Worm (Caenorhabditis elegans) whole organism, midembryonic: ENCODE measurements around the gene F36G9.15.

Experiments used
- T22C8.4 ChIP-seq: fragments of 200-800 bp; sonication (Bioruptor generic); IDR thresholded peaks from 2 replicates; pipeline ENCODE4 v1.3.6; 2022; ENCODE audit warnings: missing genetic modification characterization, missing compliant biosample characterization
- cog-1 ChIP-seq: sonication (generic microtip); optimal IDR thresholded peaks from 2 replicates; lab custom pipeline; 2016; ENCODE audit warnings: missing genetic modification characterization, missing compliant biosample characterization
- flt-1 ChIP-seq: fragments of 200-800 bp; sonication (Bioruptor generic); IDR thresholded peaks from 2 replicates; pipeline ENCODE4 v1.3.6; 2022; ENCODE audit warnings: missing genetic modification characterization, missing compliant biosample characterization
- klf-2 ChIP-seq: fragments of 200-800 bp; sonication (Bioruptor generic); conservative IDR thresholded peaks from 2 replicates; pipeline ENCODE4 v1.3.6; 2022; ENCODE audit warnings: missing genetic modification reagents, missing genetic modification characterization, missing compliant biosample characterization
- med-1 ChIP-seq: sonication (generic microtip); optimal IDR thresholded peaks from 2 replicates; lab custom pipeline; 2017; ENCODE audit warnings: missing genetic modification characterization, mild to moderate bottlenecking, missing compliant biosample characterization, antibody characterized with exemption, missing genetic modification reagents; ENCODE audit not compliant: insufficient read depth
- ref-1 ChIP-seq: fragments of 200-800 bp; sonication (Bioruptor generic); conservative IDR thresholded peaks from 2 replicates; pipeline ENCODE4 v1.3.6; 2022; ENCODE audit warnings: missing genetic modification reagents, missing genetic modification characterization, missing compliant biosample characterization
- tab-1 ChIP-seq: fragments of 200-800 bp; sonication (Bioruptor generic); IDR thresholded peaks from 2 replicates; pipeline ENCODE4 v1.3.6; 2022; ENCODE audit warnings: missing genetic modification characterization, missing compliant biosample characterization
- ztf-23 ChIP-seq: fragments of 200-800 bp; sonication (Bioruptor generic); IDR thresholded peaks from 2 replicates; pipeline ENCODE4 v1.3.6; 2022; ENCODE audit warnings: missing genetic modification reagents, missing genetic modification characterization, missing compliant biosample characterization
- ztf-29 ChIP-seq: fragments of 200-800 bp; sonication (Bioruptor generic); IDR thresholded peaks from 2 replicates; pipeline ENCODE4 v1.3.6; 2022; ENCODE audit warnings: missing genetic modification reagents, missing genetic modification characterization, missing compliant biosample characterization

F36G9.15 gene

DNA sequence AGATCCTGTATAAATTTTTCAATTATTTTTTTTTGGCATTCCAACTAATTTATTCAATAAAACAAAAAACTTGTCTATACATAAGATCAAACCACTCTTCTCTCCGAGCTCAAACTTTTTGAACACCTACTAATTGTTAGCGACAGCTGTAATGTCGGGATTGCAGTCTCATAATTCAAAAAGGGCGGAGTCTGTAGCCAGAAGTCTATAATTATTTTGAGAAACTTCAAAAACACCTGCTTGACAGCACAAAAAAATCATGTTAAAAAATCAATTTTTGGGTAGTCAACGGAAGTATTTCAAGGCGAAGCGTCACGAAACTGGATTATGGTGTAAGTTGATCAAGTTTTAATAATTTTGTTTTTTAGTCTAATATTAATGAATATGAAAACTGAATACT, 32.1 kb upstream of the F36G9.15 start, which contains the start of gene srx-44:
Gene srx-44 (plus strand): TSS at position 301 of the 400 bp plus-strand sequence.
- TF ChIP-seq cog-1 = no peak
- no peak for TF ChIP-seq klf-2
- no peak for TF ChIP-seq ztf-29 (GFP tag; lab: Robert Waterston, UW)
- no peak for TF ChIP-seq ref-1 (GFP tag; lab: Robert Waterston, UW)
- TF ChIP-seq flt-1 (GFP tag; lab: Robert Waterston, UW) = no peak
- TF ChIP-seq tab-1 = no peak
- no peak for TF ChIP-seq med-1 (GFP tag; lab: Kevin White, UChicago)
- no peak for TF ChIP-seq T22C8.4 (GFP tag; lab: Robert Waterston, UW)
- no peak for TF ChIP-seq ztf-23 (GFP tag; lab: Robert Waterston, UW)

DNA sequence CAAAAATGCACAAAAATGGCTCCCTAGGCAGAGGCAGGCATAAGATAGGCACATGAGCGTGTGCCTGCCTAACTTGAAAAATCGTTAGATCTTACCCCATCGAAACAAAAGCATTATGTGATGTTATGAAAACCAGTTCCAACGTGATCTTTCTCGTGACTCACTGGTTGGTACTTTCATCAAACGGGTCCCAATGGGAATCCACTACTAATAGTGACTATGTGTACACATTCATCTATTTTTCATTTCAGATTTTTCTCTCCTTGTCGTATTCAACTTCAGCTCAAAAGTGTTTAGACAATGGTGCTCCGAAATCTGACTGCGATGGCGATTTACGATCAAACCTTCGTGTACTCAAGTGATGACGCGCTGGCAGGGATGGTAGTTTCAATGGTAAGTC, 29.7 kb upstream of the F36G9.15 start, which contains the start of gene srx-43:
Gene srx-43 (plus strand): TSS at position 301 of the 400 bp plus-strand sequence.
- TF ChIP-seq klf-2 = no peak
- no peak for TF ChIP-seq ztf-29 (GFP tag; lab: Robert Waterston, UW)
- TF ChIP-seq cog-1 = no peak
- TF ChIP-seq flt-1 (GFP tag; lab: Robert Waterston, UW) = no peak
- TF ChIP-seq tab-1 = no peak
- no peak for TF ChIP-seq ref-1 (GFP tag; lab: Robert Waterston, UW)
- no peak for TF ChIP-seq T22C8.4 (GFP tag; lab: Robert Waterston, UW)
- TF ChIP-seq ztf-23 (GFP tag; lab: Robert Waterston, UW) = no peak
- no peak for TF ChIP-seq med-1 (GFP tag; lab: Kevin White, UChicago)

DNA sequence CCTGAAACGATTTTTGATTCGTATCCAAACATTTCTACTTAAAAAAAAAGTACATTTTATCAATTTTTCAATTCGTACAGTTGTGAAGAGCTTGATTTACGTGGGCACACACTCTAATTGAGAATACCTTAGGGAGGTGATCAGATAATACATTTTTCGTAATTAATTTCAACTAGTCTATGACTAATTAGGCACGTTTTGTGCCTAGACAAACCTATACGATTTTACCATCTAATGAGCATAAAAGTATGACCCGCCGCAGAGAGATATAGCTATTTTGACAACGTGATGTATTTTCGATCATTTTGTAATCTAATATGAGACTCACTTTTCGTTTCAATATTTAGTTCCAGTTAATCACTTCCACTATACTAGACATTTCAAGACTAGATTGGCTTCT, 29.0 kb upstream of the F36G9.15 start:
- TF ChIP-seq ztf-23 (GFP tag; lab: Robert Waterston, UW) (no peak), med-1 (GFP tag; lab: Kevin White, UChicago) (no peak), klf-2 (no peak), T22C8.4 (GFP tag; lab: Robert Waterston, UW) (no peak), ref-1 (GFP tag; lab: Robert Waterston, UW) (no peak), tab-1 (no peak)

DNA sequence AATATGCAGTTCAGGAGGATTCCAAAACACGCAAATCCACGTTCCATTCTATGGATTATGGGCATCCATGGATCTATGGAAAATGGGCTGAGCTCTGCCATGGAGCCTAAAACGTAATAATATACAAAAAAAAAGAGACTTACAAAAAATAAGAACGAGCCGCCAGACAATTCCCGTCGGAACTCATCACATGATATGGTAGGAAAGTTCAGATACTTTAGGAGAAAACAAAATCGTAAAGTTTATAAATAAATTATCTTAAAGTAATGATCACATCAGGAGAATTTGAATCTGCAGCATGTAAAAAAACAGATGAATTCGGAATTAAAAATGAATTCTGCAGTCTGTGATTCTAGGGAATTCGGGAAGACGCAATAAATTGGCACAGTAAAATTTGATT, 27.7 kb upstream of the F36G9.15 start, which contains the start of gene str-232:
Gene str-232 (minus strand): TSS at position 101 of the 400 bp plus-strand sequence.
- TF ChIP-seq flt-1 (GFP tag; lab: Robert Waterston, UW) (no peak), cog-1 (no peak), tab-1 (no peak), med-1 (GFP tag; lab: Kevin White, UChicago) (no peak), ref-1 (GFP tag; lab: Robert Waterston, UW) (no peak), T22C8.4 (GFP tag; lab: Robert Waterston, UW) (no peak), ztf-29 (GFP tag; lab: Robert Waterston, UW) (no peak), ztf-23 (GFP tag; lab: Robert Waterston, UW) (no peak), klf-2 (no peak)

DNA sequence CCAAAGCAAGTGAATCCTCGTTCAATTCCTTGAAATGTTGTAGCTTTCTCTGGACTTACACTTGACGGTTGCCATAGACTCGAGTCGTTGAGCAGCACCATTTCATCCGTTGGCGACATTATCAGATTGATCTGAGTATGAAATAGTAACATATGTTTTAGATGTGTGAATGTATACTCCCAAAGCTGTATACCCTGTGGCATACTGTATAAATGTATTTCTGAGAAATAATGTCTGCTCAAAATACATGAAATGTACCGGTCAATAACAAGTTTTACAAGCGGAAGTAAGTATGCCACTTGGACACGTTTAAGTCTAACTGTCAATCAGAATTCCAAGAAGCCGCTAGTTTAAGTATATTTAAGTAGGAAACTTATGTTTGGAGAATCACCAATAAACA, 21.6 kb upstream of the F36G9.15 start, which contains the start of gene str-233:
Gene str-233 (minus strand): TSS at position 101 of the 400 bp plus-strand sequence.
- TF ChIP-seq ref-1 (GFP tag; lab: Robert Waterston, UW) (no peak), ztf-23 (GFP tag; lab: Robert Waterston, UW) (no peak), med-1 (GFP tag; lab: Kevin White, UChicago) (no peak), flt-1 (GFP tag; lab: Robert Waterston, UW) (no peak), T22C8.4 (GFP tag; lab: Robert Waterston, UW) (no peak), ztf-29 (GFP tag; lab: Robert Waterston, UW) (no peak), klf-2 (no peak), tab-1 (no peak)

DNA sequence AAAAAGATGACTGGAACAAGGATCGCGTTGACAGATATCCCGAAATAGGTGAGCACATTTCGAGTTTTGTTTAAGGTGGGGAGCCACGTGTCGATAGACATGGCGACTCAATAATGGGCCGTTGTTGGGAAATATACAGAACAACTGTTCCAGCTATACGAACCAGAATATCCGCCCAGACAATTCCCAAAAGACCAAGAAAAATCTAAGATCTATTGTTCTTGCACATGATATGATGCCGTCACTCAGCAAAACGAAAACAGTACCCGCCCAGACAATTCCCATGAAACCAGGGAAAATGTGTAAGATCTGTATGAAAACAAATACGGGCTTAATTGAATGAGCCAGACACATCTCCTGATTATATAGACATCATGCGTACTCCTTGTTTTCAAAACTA, 19.5 kb upstream of the F36G9.15 start, which contains the start of gene str-231:
Gene str-231 (minus strand): TSS at position 101 of the 400 bp plus-strand sequence.
- TF ChIP-seq flt-1 (GFP tag; lab: Robert Waterston, UW) = no peak
- no peak for TF ChIP-seq klf-2
- TF ChIP-seq med-1 (GFP tag; lab: Kevin White, UChicago) = no peak
- no peak for TF ChIP-seq ztf-23 (GFP tag; lab: Robert Waterston, UW)
- no peak for TF ChIP-seq cog-1
- TF ChIP-seq ztf-29 (GFP tag; lab: Robert Waterston, UW) = no peak
- no peak for TF ChIP-seq ref-1 (GFP tag; lab: Robert Waterston, UW)
- TF ChIP-seq tab-1 = no peak
- no peak for TF ChIP-seq T22C8.4 (GFP tag; lab: Robert Waterston, UW)

DNA sequence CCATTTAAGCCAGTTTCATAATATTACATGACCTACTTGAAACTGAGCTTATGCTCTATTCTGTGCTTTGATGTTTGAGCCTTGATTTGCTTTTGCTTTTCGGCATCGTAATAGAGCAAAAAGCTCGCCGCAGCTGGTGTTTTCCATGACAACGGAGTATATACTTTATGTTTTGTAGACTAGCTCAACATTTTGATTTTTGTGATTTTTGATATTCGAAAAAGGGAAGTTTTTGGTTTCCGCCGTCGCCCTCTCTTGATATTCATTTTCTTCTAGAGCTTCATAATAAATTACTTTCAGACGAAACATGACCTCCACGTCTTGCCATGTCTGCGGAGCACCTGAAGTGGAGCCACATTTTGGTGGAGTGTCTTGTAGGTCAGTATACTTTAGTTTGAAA, 14.3 kb upstream of the F36G9.15 start, which contains the start of gene nhr-63:
Gene nhr-63 (plus strand): TSS at position 301 of the 400 bp plus-strand sequence.
- TF ChIP-seq ztf-23 (GFP tag; lab: Robert Waterston, UW) = no peak
- TF ChIP-seq klf-2 = no peak
- no peak for TF ChIP-seq T22C8.4 (GFP tag; lab: Robert Waterston, UW)
- TF ChIP-seq ztf-29 (GFP tag; lab: Robert Waterston, UW) = no peak
- TF ChIP-seq tab-1 = no peak
- TF ChIP-seq med-1 (GFP tag; lab: Kevin White, UChicago) = no peak
- no peak for TF ChIP-seq cog-1
- no peak for TF ChIP-seq flt-1 (GFP tag; lab: Robert Waterston, UW)
- TF ChIP-seq ref-1 (GFP tag; lab: Robert Waterston, UW) = no peak

DNA sequence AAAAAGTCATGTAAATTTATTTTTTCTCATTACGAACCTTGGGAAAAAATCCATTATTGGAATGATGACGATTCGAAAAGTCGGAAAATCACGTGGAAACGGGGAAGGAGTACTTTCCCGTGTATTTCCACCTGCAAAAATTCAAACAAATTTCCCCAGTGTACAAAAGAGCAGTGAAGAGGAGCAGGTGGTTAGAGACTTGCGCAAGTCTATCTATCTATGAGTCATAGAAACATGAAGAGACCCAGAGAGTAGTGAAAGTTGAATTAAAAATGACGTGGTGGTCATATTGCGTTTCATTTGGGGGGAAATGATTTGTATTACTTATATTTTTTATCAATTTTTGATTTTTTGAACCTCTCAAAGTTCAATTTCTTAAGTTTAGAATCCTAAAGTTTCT, 12.5 kb upstream of the F36G9.15 start, which contains the start of gene nhr-50:
Gene nhr-50 (minus strand): TSS at position 199 of the 400 bp plus-strand sequence.
- TF ChIP-seq flt-1 (GFP tag; lab: Robert Waterston, UW) (no peak), cog-1 (no peak), tab-1 (no peak), klf-2 (no peak), T22C8.4 (GFP tag; lab: Robert Waterston, UW) (no peak), ref-1 (GFP tag; lab: Robert Waterston, UW) (no peak), ztf-23 (GFP tag; lab: Robert Waterston, UW) (no peak), ztf-29 (GFP tag; lab: Robert Waterston, UW) (no peak), med-1 (GFP tag; lab: Kevin White, UChicago) (no peak)

DNA sequence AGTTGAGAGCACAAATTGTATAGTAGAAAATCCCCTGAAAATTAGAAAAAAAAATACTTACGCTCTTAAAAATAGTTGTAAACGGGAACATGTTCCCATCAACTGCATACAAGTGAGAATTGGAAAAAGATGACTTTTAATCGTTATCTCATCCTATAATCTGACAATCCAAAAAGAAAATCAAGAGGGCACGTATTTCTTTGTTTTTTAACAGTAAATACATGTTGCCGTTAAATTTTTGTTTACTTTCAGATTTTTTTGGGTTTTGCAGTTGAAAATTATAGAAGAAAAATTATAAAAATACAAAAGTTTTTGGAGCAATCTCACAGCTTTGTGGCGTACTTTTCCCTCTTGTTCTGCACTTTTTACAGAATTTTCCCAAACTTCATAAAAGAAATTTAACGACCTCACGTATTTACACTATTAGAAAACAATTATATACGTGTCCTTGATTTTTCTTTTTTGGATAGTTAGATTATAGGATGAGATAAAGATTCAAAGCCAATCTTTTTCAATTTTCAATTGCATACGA, 8.7 kb upstream of the F36G9.15 start, which contains the start of the genes C06C6.9 and C06C6.8:
Gene C06C6.9 (minus strand): TSS at position 101 of the 532 bp plus-strand sequence.
Gene C06C6.8 (plus strand): TSS at position 482 of the 532 bp plus-strand sequence.
- TF ChIP-seq ref-1 (GFP tag; lab: Robert Waterston, UW) (no peak), T22C8.4 (GFP tag; lab: Robert Waterston, UW) (no peak), med-1 (GFP tag; lab: Kevin White, UChicago) (no peak), cog-1 (no peak), flt-1 (GFP tag; lab: Robert Waterston, UW) (no peak), ztf-23 (GFP tag; lab: Robert Waterston, UW) (no peak), ztf-29 (GFP tag; lab: Robert Waterston, UW) (no peak)
